Fruit fly (Drosophila melanogaster): ENCODE data around the gene CG43335.
A peak's percentile ranks its signal among the peaks of the same experiment; 100 is the strongest.

Gene CG43335

dm6 chr3R:15664321-15665172, 29.3 kb downstream of the CG43335 start (continued):
- no peak for TF ChIP-seq Opbp (GFP tag; IDR thresholded peaks at IDR 0.05; ENCODE audit: partially characterized antibody)
- no peak for TF ChIP-seq tgo (GFP tag; IDR thresholded peaks at IDR 0.05)
- no peak for TF ChIP-seq usp (GFP tag; optimal IDR thresholded peaks at IDR 0.05)
- no peak for TF ChIP-seq Lim3 (GFP tag; IDR thresholded peaks at IDR 0.05)
- no peak for TF ChIP-seq org-1 (GFP tag; optimal IDR thresholded peaks at IDR 0.05)
- TF ChIP-seq abd-A (tag; optimal IDR thresholded peaks at IDR 0.05), result no peak
- no peak for TF ChIP-seq HLH54F (GFP tag; optimal IDR thresholded peaks at IDR 0.05)
- TF ChIP-seq fd3F (GFP tag; optimal IDR thresholded peaks at IDR 0.05), result no peak
- TF ChIP-seq C15 (GFP tag; IDR thresholded peaks at IDR 0.05), result no peak
- TF ChIP-seq twi (tag; optimal IDR thresholded peaks at IDR 0.05), result no peak
- TF ChIP-seq CG2875 (GFP tag; optimal IDR thresholded peaks at IDR 0.05), result no peak
- TF ChIP-seq Dip3 (GFP tag; optimal IDR thresholded peaks at IDR 0.05), result no peak
- no peak for TF ChIP-seq CG43689 (GFP tag; IDR thresholded peaks at IDR 0.05)
- TF ChIP-seq tup (GFP tag; optimal IDR thresholded peaks at IDR 0.05), result no peak
- TF ChIP-seq Mad (GFP tag; optimal IDR thresholded peaks at IDR 0.05), result no peak
- TF ChIP-seq CG2889 (GFP tag; IDR thresholded peaks at IDR 0.05), result no peak
- TF ChIP-seq Dip2 (GFP tag; IDR thresholded peaks at IDR 0.05), result no peak
- TF ChIP-seq CG34376 (GFP tag; optimal IDR thresholded peaks at IDR 0.05), result no peak
- TF ChIP-seq Neu2 (GFP tag; optimal IDR thresholded peaks at IDR 0.05; ENCODE audit: borderline replicate concordance), result no peak
- TF ChIP-seq CG32772 (GFP tag; IDR thresholded peaks at IDR 0.05), result no peak
- peak; percentile 21 for TF ChIP-seq PHDP (tag; optimal IDR thresholded peaks at IDR 0.05)
- TF ChIP-seq inv (GFP tag; IDR thresholded peaks at IDR 0.05; ENCODE audit: partially characterized antibody), result no peak
- no peak for TF ChIP-seq crc (GFP tag; optimal IDR thresholded peaks at IDR 0.05)
- TF ChIP-seq Gsc (GFP tag; IDR thresholded peaks at IDR 0.05), result no peak
- no peak for TF ChIP-seq Meics (GFP tag; optimal IDR thresholded peaks at IDR 0.05)
- no peak for TF ChIP-seq CG7271 (tag; optimal IDR thresholded peaks at IDR 0.05)
- TF ChIP-seq lola (GFP tag; optimal IDR thresholded peaks at IDR 0.05), result peak in 1 of 3 experiments; percentile 37
- TF ChIP-seq sima (GFP tag; optimal IDR thresholded peaks at IDR 0.05), result no peak
- no peak for TF ChIP-seq unc-4 (GFP tag; IDR thresholded peaks at IDR 0.05; ENCODE audit: partially characterized antibody)
- TF ChIP-seq CG10147 (GFP tag; optimal IDR thresholded peaks at IDR 0.05), result no peak
- no peak for TF ChIP-seq Asciz (GFP tag; optimal IDR thresholded peaks at IDR 0.05)
- peak; percentile 50 for TF ChIP-seq CG10979 (tag; optimal IDR thresholded peaks at IDR 0.05)
- TF ChIP-seq CG8478 (optimal IDR thresholded peaks at IDR 0.05), result no peak
- TF ChIP-seq CG13123 (GFP tag; optimal IDR thresholded peaks at IDR 0.05), result no peak
- TF ChIP-seq CG11723 (GFP tag; optimal IDR thresholded peaks at IDR 0.05), result no peak
- no peak for TF ChIP-seq jing (GFP tag; optimal IDR thresholded peaks at IDR 0.05)
- no peak for TF ChIP-seq CG1529 (GFP tag; optimal IDR thresholded peaks at IDR 0.05)
- no peak for TF ChIP-seq MESR4 (GFP tag; optimal IDR thresholded peaks at IDR 0.05)
- TF ChIP-seq CG3995 (GFP tag; optimal IDR thresholded peaks at IDR 0.05), result no peak
- TF ChIP-seq ara (GFP tag; IDR thresholded peaks at IDR 0.05), result no peak
- TF ChIP-seq sim (GFP tag; IDR thresholded peaks at IDR 0.05), result no peak
- TF ChIP-seq CG5180 (GFP tag; optimal IDR thresholded peaks at IDR 0.05), result no peak
- no peak for TF ChIP-seq ttk (GFP tag; IDR thresholded peaks at IDR 0.05)
- TF ChIP-seq CG2678 (tag; optimal IDR thresholded peaks at IDR 0.05), result peak; percentile 16
- TF ChIP-seq CG7786 (GFP tag; optimal IDR thresholded peaks at IDR 0.05), result no peak
- TF ChIP-seq CG3407 (GFP tag; optimal IDR thresholded peaks at IDR 0.05), result no peak
- TF ChIP-seq trh (GFP tag; optimal IDR thresholded peaks at IDR 0.05), result no peak
- TF ChIP-seq Spps (tag; optimal IDR thresholded peaks at IDR 0.05), result no peak
- peak; percentile 39 for TF ChIP-seq CG14710 (tag; optimal IDR thresholded peaks at IDR 0.05)
- no peak for TF ChIP-seq TFAM (GFP tag; optimal IDR thresholded peaks at IDR 0.05)
